Fruit fly (Drosophila melanogaster) whole organism, embryonic: ENCODE data around the gene CG15185.
A peak's percentile ranks its signal among the peaks of the same experiment; 100 is the strongest.

Experiments
- Asciz ChIP-seq: fragments of 200-800 bp; sonication (Bioruptor generic); optimal IDR thresholded peaks from 2 replicates; lab custom pipeline; 2017; ENCODE audit warnings: missing biosample characterization, mild to moderate bottlenecking, missing genetic modification characterization, missing genetic modification reagents
- B-H1 ChIP-seq: fragments of 200-800 bp; sonication (Bioruptor generic); IDR thresholded peaks from 3 replicates; pipeline ENCODE4 v1.3.6; 2022; ENCODE audit warnings: missing biosample characterization, missing genetic modification characterization
- BEAF-32 ChIP-seq: fragments of 200-800 bp; sonication (Bioruptor generic); optimal IDR thresholded peaks from 3 replicates; lab custom pipeline; 2017; ENCODE audit warnings: missing biosample characterization, missing genetic modification characterization, mild to moderate bottlenecking, moderate library complexity, missing genetic modification reagents
- CG10274 ChIP-seq: fragments of 200-800 bp; sonication (Bioruptor generic); optimal IDR thresholded peaks from 3 replicates; lab custom pipeline; 2017; ENCODE audit warnings: missing biosample characterization, mild to moderate bottlenecking, missing genetic modification characterization
- CG11398 ChIP-seq: fragments of 200-800 bp; sonication (Bioruptor generic); optimal IDR thresholded peaks from 2 replicates; lab custom pipeline; 2016; ENCODE audit warnings: missing biosample characterization, missing genetic modification characterization
- CG1233 ChIP-seq: fragments of 200-800 bp; sonication (Bioruptor generic); optimal IDR thresholded peaks from 4 replicates; lab custom pipeline; 2018; ENCODE audit warnings: missing biosample characterization, mild to moderate bottlenecking, missing genetic modification characterization
- CG12769 ChIP-seq: fragments of 200-800 bp; sonication (Bioruptor generic); optimal IDR thresholded peaks from 2 replicates; lab custom pipeline; 2019; ENCODE audit warnings: missing biosample characterization, mild to moderate bottlenecking, missing genetic modification characterization, moderate library complexity
- CG13775 ChIP-seq: fragments of 200-800 bp; sonication (Bioruptor generic); optimal IDR thresholded peaks from 3 replicates; lab custom pipeline; 2017; ENCODE audit warnings: missing biosample characterization, mild to moderate bottlenecking, missing genetic modification characterization
- CG15269 ChIP-seq: fragments of 200-800 bp; sonication (Bioruptor generic); optimal IDR thresholded peaks from 2 replicates; lab custom pipeline; 2018; ENCODE audit warnings: missing biosample characterization, mild to moderate bottlenecking, missing genetic modification characterization, moderate library complexity
- CG16813 ChIP-seq: fragments of 200-800 bp; sonication (Bioruptor generic); IDR thresholded peaks from 3 replicates; pipeline ENCODE4 v1.3.6; 2022; ENCODE audit warnings: missing biosample characterization, missing genetic modification characterization; ENCODE audit not compliant: partially characterized antibody
- CG18262 ChIP-seq: fragments of 200-800 bp; optimal IDR thresholded peaks from 3 replicates; lab custom pipeline; 2019; ENCODE audit warnings: missing biosample characterization, mild to moderate bottlenecking, missing genetic modification characterization, moderate library complexity
- CG2120 ChIP-seq: fragments of 200-800 bp; sonication (Bioruptor generic); optimal IDR thresholded peaks from 3 replicates; lab custom pipeline; 2016; ENCODE audit warnings: missing biosample characterization, missing genetic modification characterization
- CG2199 ChIP-seq: fragments of 200-800 bp; sonication (Bioruptor generic); IDR thresholded peaks from 3 replicates; pipeline ENCODE4 v1.3.6; 2022; ENCODE audit warnings: missing biosample characterization, missing genetic modification characterization
- CG2678 ChIP-seq: fragments of 200-800 bp; sonication (Bioruptor generic); optimal IDR thresholded peaks from 3 replicates; lab custom pipeline; 2019; ENCODE audit warnings: missing biosample characterization, mild to moderate bottlenecking, missing genetic modification characterization, moderate library complexity
- CG3065 ChIP-seq: fragments of 200-800 bp; sonication (Bioruptor generic); optimal IDR thresholded peaks from 2 replicates; lab custom pipeline; 2016; ENCODE audit warnings: missing biosample characterization, missing genetic modification characterization
- CG34376 ChIP-seq: fragments of 200-800 bp; sonication (Bioruptor generic); optimal IDR thresholded peaks from 2 replicates; lab custom pipeline; 2018; ENCODE audit warnings: missing biosample characterization, mild to moderate bottlenecking, missing genetic modification characterization
- CG4730 ChIP-seq: fragments of 200-800 bp; sonication (Bioruptor generic); IDR thresholded peaks from 2 replicates; pipeline ENCODE4 v1.3.6; 2022; ENCODE audit warnings: missing biosample characterization, missing genetic modification characterization
- CG5953 ChIP-seq: fragments of 200-800 bp; sonication (Bioruptor generic); IDR thresholded peaks from 2 replicates; pipeline ENCODE4 v1.3.6; 2022; ENCODE audit warnings: missing biosample characterization, missing genetic modification characterization
- CG7839 ChIP-seq: fragments of 200-800 bp; sonication (Bioruptor generic); optimal IDR thresholded peaks from 3 replicates; lab custom pipeline; 2018; ENCODE audit warnings: missing biosample characterization, mild to moderate bottlenecking, missing genetic modification characterization, moderate library complexity
- CG9727 ChIP-seq: fragments of 200-800 bp; sonication (Bioruptor generic); optimal IDR thresholded peaks from 3 replicates; lab custom pipeline; 2017; ENCODE audit warnings: missing biosample characterization, mild to moderate bottlenecking, missing genetic modification characterization
- Dref ChIP-seq: fragments of 200-800 bp; sonication (Bioruptor generic); IDR thresholded peaks from 2 replicates; pipeline ENCODE4 v1.3.6; 2022; ENCODE audit warnings: missing biosample characterization, missing genetic modification characterization
- E2f1 ChIP-seq: fragments of 200-800 bp; sonication (Bioruptor generic); IDR thresholded peaks from 2 replicates; pipeline ENCODE4 v1.3.6; 2022; ENCODE audit warnings: missing biosample characterization, missing genetic modification characterization
- ERR ChIP-seq: fragments of 200-800 bp; sonication (Bioruptor generic); optimal IDR thresholded peaks from 2 replicates; lab custom pipeline; 2016; ENCODE audit warnings: missing biosample characterization, missing genetic modification characterization
- Elba2 ChIP-seq: fragments of 200-800 bp; sonication (Bioruptor generic); optimal IDR thresholded peaks from 3 replicates; lab custom pipeline; 2016; ENCODE audit warnings: missing biosample characterization, missing genetic modification characterization
- H15 ChIP-seq: fragments of 200-800 bp; sonication (Bioruptor generic); IDR thresholded peaks from 3 replicates; pipeline ENCODE4 v1.3.6; 2022; ENCODE audit warnings: missing biosample characterization, missing genetic modification characterization
- Hr78 ChIP-seq, 2 experiments: fragments of 200-800 bp in 1 of 2; fragments of >200 bp in 1 of 2; sonication (Bioruptor generic) in 1 of 2; optimal IDR thresholded peaks; 2 replicates each; lab custom pipeline; 2017 to 2019; ENCODE audit warnings: missing biosample characterization in 2 of 2, missing genetic modification characterization in 2 of 2, mild to moderate bottlenecking in 1 of 2, moderate library complexity in 1 of 2
- Max ChIP-seq: fragments of 200-800 bp; sonication (Bioruptor generic); optimal IDR thresholded peaks from 2 replicates; lab custom pipeline; 2016; ENCODE audit warnings: missing biosample characterization, mild to moderate bottlenecking, missing genetic modification characterization
- NfI ChIP-seq: fragments of 200-800 bp; sonication (Bioruptor generic); optimal IDR thresholded peaks from 3 replicates; lab custom pipeline; 2018; ENCODE audit warnings: missing biosample characterization, mild to moderate bottlenecking, missing genetic modification characterization, moderate library complexity
- Scr ChIP-seq: fragments of 200-800 bp; sonication (Bioruptor generic); IDR thresholded peaks from 2 replicates; pipeline ENCODE4 v1.3.6; 2022; ENCODE audit warnings: missing biosample characterization, missing genetic modification characterization; ENCODE audit not compliant: partially characterized antibody
- al ChIP-seq: fragments of 200-800 bp; sonication (Bioruptor generic); IDR thresholded peaks from 2 replicates; pipeline ENCODE4 v1.3.6; 2022; ENCODE audit warnings: missing biosample characterization, missing genetic modification characterization
- amos ChIP-seq: fragments of 200-800 bp; sonication (Bioruptor generic); IDR thresholded peaks from 2 replicates; pipeline ENCODE4 v1.3.6; 2022; ENCODE audit warnings: missing biosample characterization, missing genetic modification characterization; ENCODE audit not compliant: partially characterized antibody
- az2 ChIP-seq: fragments of 200-800 bp; sonication (Bioruptor generic); optimal IDR thresholded peaks from 3 replicates; lab custom pipeline; 2016; ENCODE audit warnings: missing biosample characterization, missing genetic modification characterization
- bsh ChIP-seq, 2 experiments: fragments of 200-800 bp; sonication (Bioruptor generic); optimal IDR thresholded peaks; 2 replicates each; lab custom pipeline; 2017 to 2018; ENCODE audit warnings: mild to moderate bottlenecking in 2 of 2, missing biosample characterization in 2 of 2, missing genetic modification characterization in 2 of 2, moderate library complexity in 1 of 2
- btn ChIP-seq: fragments of 200-800 bp; sonication (Bioruptor generic); optimal IDR thresholded peaks from 2 replicates; lab custom pipeline; 2016; ENCODE audit warnings: missing biosample characterization, missing genetic modification characterization
- cg ChIP-seq: fragments of 200-800 bp; sonication (Bioruptor generic); optimal IDR thresholded peaks from 3 replicates; lab custom pipeline; 2019; ENCODE audit warnings: missing biosample characterization, mild to moderate bottlenecking, missing genetic modification characterization, moderate library complexity
- dimm ChIP-seq: fragments of 200-800 bp; sonication (Bioruptor generic); IDR thresholded peaks from 2 replicates; pipeline ENCODE4 v1.3.6; 2022; ENCODE audit warnings: missing biosample characterization, missing genetic modification characterization
- ems ChIP-seq: fragments of 200-800 bp; sonication (Bioruptor generic); optimal IDR thresholded peaks from 3 replicates; lab custom pipeline; 2016; ENCODE audit warnings: missing biosample characterization, missing genetic modification characterization
- ewg ChIP-seq: fragments of 200-800 bp; sonication (Bioruptor generic); optimal IDR thresholded peaks from 3 replicates; lab custom pipeline; 2017; ENCODE audit warnings: mild to moderate bottlenecking, missing biosample characterization, missing genetic modification reagents, missing genetic modification characterization
- exex ChIP-seq: fragments of 200-800 bp; sonication (Bioruptor generic); optimal IDR thresholded peaks from 4 replicates; lab custom pipeline; 2018; ENCODE audit warnings: missing biosample characterization, mild to moderate bottlenecking, missing genetic modification characterization, moderate library complexity
- fd3F ChIP-seq: fragments of 200-800 bp; sonication (Bioruptor generic); optimal IDR thresholded peaks from 2 replicates; lab custom pipeline; 2018; ENCODE audit warnings: missing biosample characterization, mild to moderate bottlenecking, missing genetic modification characterization, moderate library complexity
- gcm ChIP-seq: fragments of 200-800 bp; sonication (Bioruptor generic); optimal IDR thresholded peaks from 2 replicates; lab custom pipeline; 2019; ENCODE audit warnings: missing biosample characterization, mild to moderate bottlenecking, missing genetic modification characterization, moderate library complexity
- grau ChIP-seq: fragments of 200-800 bp; optimal IDR thresholded peaks from 3 replicates; lab custom pipeline; 2019; ENCODE audit warnings: missing biosample characterization, mild to moderate bottlenecking, missing genetic modification characterization, moderate library complexity
- hth ChIP-seq: fragments of >200 bp; optimal IDR thresholded peaks from 2 replicates; lab custom pipeline; 2017; ENCODE audit warnings: inconsistent platforms
- maf-S ChIP-seq: fragments of 200-800 bp; sonication (Bioruptor generic); optimal IDR thresholded peaks from 2 replicates; lab custom pipeline; 2016; ENCODE audit warnings: missing biosample characterization, missing genetic modification characterization
- mirr ChIP-seq: fragments of 200-800 bp; sonication (Bioruptor generic); optimal IDR thresholded peaks from 3 replicates; lab custom pipeline; 2018; ENCODE audit warnings: missing biosample characterization, mild to moderate bottlenecking, missing genetic modification characterization
- pita ChIP-seq: fragments of 200-800 bp; sonication (Bioruptor generic); optimal IDR thresholded peaks from 2 replicates; lab custom pipeline; 2017; ENCODE audit warnings: missing biosample characterization, mild to moderate bottlenecking, missing genetic modification characterization
- pum ChIP-seq: fragments of 200-800 bp; sonication (Bioruptor generic); optimal IDR thresholded peaks from 2 replicates; lab custom pipeline; 2016; ENCODE audit warnings: missing biosample characterization, missing genetic modification characterization
- repo ChIP-seq: fragments of 200-800 bp; sonication (Bioruptor generic); optimal IDR thresholded peaks from 2 replicates; lab custom pipeline; 2016; ENCODE audit warnings: missing biosample characterization, missing genetic modification characterization
- stc ChIP-seq: fragments of 200-800 bp; sonication (Bioruptor generic); IDR thresholded peaks from 2 replicates; pipeline ENCODE4 v1.3.6; 2022; ENCODE audit warnings: missing biosample characterization, missing genetic modification characterization
- tap ChIP-seq: fragments of 200-800 bp; optimal IDR thresholded peaks from 3 replicates; lab custom pipeline; 2019; ENCODE audit warnings: missing biosample characterization, mild to moderate bottlenecking, missing genetic modification characterization, moderate library complexity
- zen2 ChIP-seq: fragments of 200-800 bp; sonication (Bioruptor generic); IDR thresholded peaks from 3 replicates; pipeline ENCODE4 v1.3.6; 2022; ENCODE audit warnings: missing biosample characterization, missing genetic modification characterization; ENCODE audit not compliant: partially characterized antibody

The CG15185 gene

dm6 chr3R:6504408-6504807, 22.9 kb upstream of the CG15185 start (continued):
- TF ChIP-seq CG2120 (GFP tag; lab: Kevin White, UChicago) = peak; percentile 4
- no peak for TF ChIP-seq CG34376 (GFP tag; lab: Kevin White, UChicago)
- 0 out of 2 replicates have a peak, but pooled peaks have one; percentile 24 for TF ChIP-seq CG5953 (GFP tag; lab: Robert Waterston, UW)
- no peak for TF ChIP-seq B-H1 (GFP tag; lab: Robert Waterston, UW)
- peak; percentile 35 for TF ChIP-seq ems (GFP tag; lab: Kevin White, UChicago)
- TF ChIP-seq CG12769 (tag; lab: Kevin White, UChicago) = peak; percentile 4
- no peak for TF ChIP-seq stc (GFP tag; lab: Robert Waterston, UW)
- TF ChIP-seq CG11398 (GFP tag; lab: Kevin White, UChicago) = peak; percentile 42
- no peak for TF ChIP-seq exex (tag; lab: Kevin White, UChicago)
- no peak for TF ChIP-seq CG2199
- no peak for TF ChIP-seq al (GFP tag; lab: Robert Waterston, UW)
- TF ChIP-seq CG9727 = peak; percentile 81
- no peak for TF ChIP-seq CG10274 (GFP tag; lab: Kevin White, UChicago)
- no peak for TF ChIP-seq CG4730
- TF ChIP-seq E2f1 (GFP tag; lab: Robert Waterston, UW) = no peak
- TF ChIP-seq CG1233 (GFP tag; lab: Kevin White, UChicago) = peak; percentile 25
- TF ChIP-seq H15 (GFP tag; lab: Robert Waterston, UW) = no peak
- TF ChIP-seq CG2678 (tag; lab: Kevin White, UChicago) = peak; percentile 58
- TF ChIP-seq NfI (GFP tag; lab: Kevin White, UChicago) = no peak
- TF ChIP-seq ewg (GFP tag; lab: Kevin White, UChicago) = peak; percentile 25
- no peak for TF ChIP-seq grau (tag; lab: Kevin White, UChicago)
- TF ChIP-seq gcm (GFP tag; lab: Kevin White, UChicago) = no peak
- no peak for TF ChIP-seq CG15269 (tag; lab: Kevin White, UChicago)
- TF ChIP-seq zen2 (GFP tag; lab: Robert Waterston, UW) = no peak
- no peak for TF ChIP-seq maf-S
- no peak for TF ChIP-seq az2
- no peak for TF ChIP-seq Hr78 (GFP tag; optimal IDR thresholded peaks at IDR 0.05; lab: Kevin White, UChicago)
- TF ChIP-seq CG7839 (tag; lab: Kevin White, UChicago) = peak; percentile 42
- no peak for TF ChIP-seq mirr (GFP tag; lab: Kevin White, UChicago)

- TF ChIP-seq pum (GFP tag; lab: Kevin White, UChicago) (no peak), BEAF-32 (peak; percentile 43), Dref (GFP tag; lab: Robert Waterston, UW) (peak; percentile 38), pita (no peak), Scr (GFP tag; lab: Robert Waterston, UW) (peak; percentile 37), dimm (GFP tag; lab: Robert Waterston, UW) (no peak), fd3F (no peak), CG16813 (peak; percentile 44; the same call in 1 of the 3 replicates), amos (GFP tag; lab: Robert Waterston, UW) (0 out of 2 replicates have a peak, but pooled peaks have one; percentile 41), NfI (GFP tag; lab: Kevin White, UChicago) (no peak), Asciz (GFP tag; lab: Kevin White, UChicago) (no peak), bsh (GFP tag; optimal IDR thresholded peaks at IDR 0.05; lab: Kevin White, UChicago) (no peak), hth (lab: Kevin White, UChicago) (no peak), ERR (GFP tag; lab: Kevin White, UChicago) (no peak), cg (GFP tag; lab: Kevin White, UChicago) (no peak), btn (GFP tag; lab: Kevin White, UChicago) (no peak), CG3065 (GFP tag; lab: Kevin White, UChicago) (no peak), Max (GFP tag; lab: Kevin White, UChicago) (no peak), repo (GFP tag; lab: Kevin White, UChicago) (no peak), CG13775 (GFP tag; lab: Kevin White, UChicago) (no peak), Elba2 (GFP tag; lab: Kevin White, UChicago) (no peak), tap (tag; lab: Kevin White, UChicago) (no peak), CG18262 (tag; lab: Kevin White, UChicago) (no peak)
Observed at dm6 chr3R:6534059-6534458, 6.8 kb downstream of the CG15185 start.
